Worm (Caenorhabditis elegans): ENCODE results near the gene egl-46.

ce11 chrV:6673967-6674366 is 7.4 kb downstream of the egl-46 start, which contains the start of gene cest-31:
- TF ChIP-seq unc-39 (tag; optimal IDR thresholded peaks at IDR 0.05) (no peak), ztf-11 (tag; optimal IDR thresholded peaks at IDR 0.05) (no peak), unc-62 (GFP tag; optimal IDR thresholded peaks at IDR 0.05) (no peak), snpc-4 (tag; optimal IDR thresholded peaks at IDR 0.05) (no peak), nhr-76 (tag; optimal IDR thresholded peaks at IDR 0.05) (no peak), flh-1 (GFP tag; optimal IDR thresholded peaks at IDR 0.05) (no peak), mep-1 (tag; optimal IDR thresholded peaks at IDR 0.05) (no peak), lsy-2 (tag; optimal IDR thresholded peaks at IDR 0.05) (no peak), ces-1 (GFP tag; optimal IDR thresholded peaks at IDR 0.05) (no peak), bed-3 (GFP tag; optimal IDR thresholded peaks at IDR 0.05) (no peak)

Data from whole organism, mixed stage, embryonic.